Worm (Caenorhabditis elegans) whole organism, L1 larva: ENCODE results near the gene D1044.1.

Source experiments
- C34B4.2 ChIP-seq: sonication (generic microtip); optimal IDR thresholded peaks from 2 replicates; lab custom pipeline; 2017; ENCODE audit warnings: mild to moderate bottlenecking, missing genetic modification characterization, missing compliant biosample characterization
- Y116A8C.19 ChIP-seq: sonication (generic microtip); optimal IDR thresholded peaks from 2 replicates; lab custom pipeline; 2016; ENCODE audit warnings: missing compliant biosample characterization, missing genetic modification characterization, borderline replicate concordance
- aly-2 ChIP-seq: fragments of 150-350 bp; optimal IDR thresholded peaks from 2 replicates; lab custom pipeline; 2014; ENCODE audit warnings: missing biosample characterization, missing genetic modification characterization
- blmp-1 ChIP-seq: fragments of 150-350 bp; optimal IDR thresholded peaks from 2 replicates; lab custom pipeline; 2014; ENCODE audit warnings: missing biosample characterization, missing genetic modification characterization
- ceh-90 ChIP-seq: sonication (generic microtip); optimal IDR thresholded peaks from 2 replicates; lab custom pipeline; 2016; ENCODE audit warnings: missing genetic modification characterization, missing compliant biosample characterization
- ces-1 ChIP-seq: fragments of 150-350 bp; optimal IDR thresholded peaks from 2 replicates; lab custom pipeline; 2014; ENCODE audit warnings: missing biosample characterization, missing genetic modification reagents, missing genetic modification characterization
- dpl-1 ChIP-seq, 3 experiments: fragments of 150-350 bp in 2 of 3; sonication (generic microtip) in 1 of 3; optimal IDR thresholded peaks; 2 replicates each; lab custom pipeline; 2014 to 2017; ENCODE audit warnings: missing biosample characterization in 3 of 3, missing genetic modification characterization in 3 of 3, missing genetic modification reagents in 3 of 3
- efl-1 ChIP-seq, 4 experiments: fragments of 150-350 bp; optimal IDR thresholded peaks in 3 of 4; peaks in 1 of 4; 1 replicate in 1 of 4; 2 replicates in 3 of 4; lab custom pipeline; 2014; ENCODE audit warnings: missing biosample characterization in 2 of 4, missing genetic modification characterization in 2 of 4, missing genetic modification reagents in 2 of 4
- efl-3 ChIP-seq: fragments of 200-800 bp; sonication (Bioruptor generic); optimal IDR thresholded peaks from 2 replicates; lab custom pipeline; 2018; ENCODE audit warnings: mild to moderate bottlenecking, missing genetic modification characterization, missing compliant biosample characterization
- elt-3 ChIP-seq, 6 experiments: fragments of 150-350 bp in 1 of 6; sonication (generic microtip); optimal IDR thresholded peaks; 2 replicates each; lab custom pipeline; 2017 to 2018; ENCODE audit warnings: missing biosample characterization in 6 of 6, missing genetic modification characterization in 6 of 6, inconsistent platforms in 1 of 6
- fkh-10 ChIP-seq: sonication (generic microtip); optimal IDR thresholded peaks from 2 replicates; lab custom pipeline; 2017; ENCODE audit warnings: missing biosample characterization, missing genetic modification reagents, missing genetic modification characterization
- fkh-4 ChIP-seq: sonication (generic microtip); optimal IDR thresholded peaks from 2 replicates; lab custom pipeline; 2016; ENCODE audit warnings: missing compliant biosample characterization, missing genetic modification characterization, borderline replicate concordance
- fos-1 ChIP-seq: fragments of 150-350 bp; optimal IDR thresholded peaks from 2 replicates; lab custom pipeline; 2014; ENCODE audit warnings: missing biosample characterization, missing genetic modification characterization
- hlh-4 ChIP-seq: sonication (generic microtip); optimal IDR thresholded peaks from 2 replicates; lab custom pipeline; 2016; ENCODE audit warnings: mild to moderate bottlenecking, missing genetic modification characterization, missing compliant biosample characterization
- lin-14 ChIP-seq: fragments of 200-800 bp; sonication (Bioruptor generic); optimal IDR thresholded peaks from 2 replicates; lab custom pipeline; 2018; ENCODE audit warnings: mild to moderate bottlenecking, missing genetic modification characterization, moderate library complexity, missing compliant biosample characterization
- lin-35 ChIP-seq, 2 experiments: fragments of 150-350 bp; optimal IDR thresholded peaks; 2 replicates each; lab custom pipeline; 2014; ENCODE audit warnings: missing biosample characterization in 2 of 2, missing genetic modification characterization in 2 of 2, missing genetic modification reagents in 2 of 2
- lir-3 ChIP-seq: sonication (generic microtip); optimal IDR thresholded peaks from 2 replicates; lab custom pipeline; 2016; ENCODE audit warnings: mild to moderate bottlenecking, missing genetic modification characterization, moderate library complexity, missing compliant biosample characterization; ENCODE audit not compliant: poor library complexity
- lsy-2 ChIP-seq, 2 experiments: fragments of 150-350 bp; optimal IDR thresholded peaks; 2 replicates each; lab custom pipeline; 2014; ENCODE audit warnings: missing biosample characterization in 2 of 2, missing genetic modification characterization in 2 of 2
- mdl-1 ChIP-seq, 2 experiments: fragments of 150-350 bp; optimal IDR thresholded peaks; 2 replicates each; lab custom pipeline; 2014 to 2017; ENCODE audit warnings: missing biosample characterization in 2 of 2, missing genetic modification characterization in 2 of 2, inconsistent platforms in 1 of 2
- nhr-11 ChIP-seq: fragments of 150-350 bp; optimal IDR thresholded peaks from 2 replicates; lab custom pipeline; 2014; ENCODE audit warnings: missing biosample characterization, missing genetic modification characterization
- nhr-20 ChIP-seq: sonication (generic microtip); optimal IDR thresholded peaks from 2 replicates; lab custom pipeline; 2016; ENCODE audit warnings: mild to moderate bottlenecking, missing genetic modification characterization, missing compliant biosample characterization
- nhr-237 ChIP-seq: fragments of 150-350 bp; optimal IDR thresholded peaks from 2 replicates; lab custom pipeline; 2014; ENCODE audit warnings: missing biosample characterization, missing genetic modification characterization
- nhr-77 ChIP-seq: fragments of 150-350 bp; optimal IDR thresholded peaks from 2 replicates; lab custom pipeline; 2014; ENCODE audit warnings: missing biosample characterization, missing genetic modification characterization
- nhr-84 ChIP-seq: sonication (generic microtip); optimal IDR thresholded peaks from 2 replicates; lab custom pipeline; 2017; ENCODE audit warnings: missing biosample characterization, missing genetic modification characterization
- nhr-85 ChIP-seq: sonication (generic microtip); peaks from one replicate; lab custom pipeline; 2016; ENCODE audit warnings: missing genetic modification characterization, inconsistent platforms, missing compliant biosample characterization
- pax-3 ChIP-seq: fragments of 200-800 bp; sonication (Bioruptor generic); optimal IDR thresholded peaks from 2 replicates; lab custom pipeline; 2018; ENCODE audit warnings: mild to moderate bottlenecking, missing genetic modification characterization, moderate library complexity, missing compliant biosample characterization
- skn-1 ChIP-seq: fragments of 150-350 bp; optimal IDR thresholded peaks from 2 replicates; lab custom pipeline; 2014; ENCODE audit warnings: missing biosample characterization, missing genetic modification characterization
- snpc-4 ChIP-seq: fragments of 150-350 bp; optimal IDR thresholded peaks from 2 replicates; lab custom pipeline; 2014; ENCODE audit warnings: missing biosample characterization, missing genetic modification characterization
- snu-23 ChIP-seq: sonication (generic microtip); optimal IDR thresholded peaks from 2 replicates; lab custom pipeline; 2016; ENCODE audit warnings: missing genetic modification characterization, missing compliant biosample characterization
- sup-37 ChIP-seq: fragments of 200-800 bp; sonication (Bioruptor generic); optimal IDR thresholded peaks from 2 replicates; lab custom pipeline; 2018; ENCODE audit warnings: mild to moderate bottlenecking, missing genetic modification characterization, missing compliant biosample characterization
- tbx-2 ChIP-seq: sonication (generic microtip); optimal IDR thresholded peaks from 2 replicates; lab custom pipeline; 2016; ENCODE audit warnings: missing genetic modification characterization, missing compliant biosample characterization
- unc-62 ChIP-seq: fragments of 150-350 bp; optimal IDR thresholded peaks from 2 replicates; lab custom pipeline; 2014; ENCODE audit warnings: missing biosample characterization, missing genetic modification reagents, missing genetic modification characterization
- unc-86 ChIP-seq: sonication (generic microtip); optimal IDR thresholded peaks from 2 replicates; lab custom pipeline; 2016; ENCODE audit warnings: missing genetic modification characterization, missing compliant biosample characterization
- ztf-11 ChIP-seq, 2 experiments: sonication (generic microtip); optimal IDR thresholded peaks; 2 replicates each; lab custom pipeline; 2016 to 2017; ENCODE audit warnings: missing genetic modification characterization in 2 of 2, missing biosample characterization in 1 of 2, missing compliant biosample characterization in 1 of 2

D1044.1 gene

DNA sequence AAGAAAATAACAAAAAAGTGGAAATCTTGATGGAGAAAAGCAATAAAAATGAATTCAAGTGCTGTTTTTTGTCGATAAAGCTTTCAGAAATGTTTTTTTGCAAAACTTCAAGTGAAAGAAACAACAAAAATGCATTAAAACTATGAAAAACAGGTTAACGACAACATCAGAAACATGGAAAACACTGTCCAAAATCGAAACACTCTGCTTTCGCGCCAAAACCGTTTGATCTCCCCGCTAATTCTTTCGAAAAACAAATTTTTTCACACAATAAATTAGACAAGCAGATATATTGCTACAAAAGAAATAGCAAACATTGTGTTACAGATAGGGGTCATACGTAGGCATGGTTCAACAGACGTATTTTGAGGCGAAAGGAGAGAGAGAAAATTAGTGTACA lies 2.3 kb upstream of the D1044.1 start:
- TF ChIP-seq Y116A8C.19 (tag; lab: Kevin White, UChicago) (no peak), C34B4.2 (no peak), blmp-1 (tag; lab: Kevin White, UChicago) (peak; percentile 24), fkh-4 (tag; lab: Kevin White, UChicago) (no peak), dpl-1 (GFP tag; optimal IDR thresholded peaks at IDR 0.05; lab: Kevin White, UChicago) (peak in 2 of 3 experiments; percentile 5 to 7), sup-37 (GFP tag; lab: Kevin White, UChicago) (no peak), mdl-1 (tag; optimal IDR thresholded peaks at IDR 0.05; lab: Kevin White, UChicago) (no peak), ztf-11 (tag; optimal IDR thresholded peaks at IDR 0.05; lab: Kevin White, UChicago) (no peak)

DNA sequence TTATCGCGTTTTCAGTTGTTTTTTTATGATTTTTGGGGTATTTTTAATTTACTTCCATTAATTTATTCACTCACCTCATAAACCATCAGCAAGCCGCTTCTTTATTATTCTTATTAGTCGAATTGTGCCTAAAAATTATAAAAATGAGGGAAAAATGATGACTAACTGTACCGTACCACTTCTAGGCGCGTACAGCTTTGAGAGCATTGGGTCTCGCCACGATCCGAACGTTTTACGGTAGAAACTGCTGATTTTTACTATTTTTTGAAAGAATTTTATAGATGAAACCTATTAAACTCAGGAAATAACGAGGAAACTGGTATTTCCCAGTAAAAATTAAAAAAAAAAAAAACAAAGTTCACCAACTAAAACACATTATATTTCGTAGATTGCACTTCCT lies 1.0 kb upstream of the D1044.1 start, which contains the start of gene D1044.6:
Gene D1044.6 (minus strand): TSS at position 128 of the 400 bp plus-strand sequence.
- TF ChIP-seq hlh-4 (tag; lab: Kevin White, UChicago) (no peak), pax-3 (no peak), dpl-1 (GFP tag; optimal IDR thresholded peaks at IDR 0.05; lab: Kevin White, UChicago) (no peak), lin-35 (GFP tag; optimal IDR thresholded peaks at IDR 0.05; lab: Kevin White, UChicago) (no peak), ces-1 (GFP tag; lab: Kevin White, UChicago) (no peak), unc-86 (no peak), blmp-1 (tag; lab: Kevin White, UChicago) (no peak), nhr-77 (tag; lab: Kevin White, UChicago) (no peak), nhr-11 (tag; lab: Kevin White, UChicago) (no peak), fkh-10 (GFP tag; lab: Kevin White, UChicago) (no peak), efl-3 (GFP tag; lab: Kevin White, UChicago) (no peak), skn-1 (tag; lab: Kevin White, UChicago) (no peak), nhr-84 (tag; lab: Kevin White, UChicago) (no peak), ztf-11 (tag; optimal IDR thresholded peaks at IDR 0.05; lab: Kevin White, UChicago) (no peak)

DNA sequence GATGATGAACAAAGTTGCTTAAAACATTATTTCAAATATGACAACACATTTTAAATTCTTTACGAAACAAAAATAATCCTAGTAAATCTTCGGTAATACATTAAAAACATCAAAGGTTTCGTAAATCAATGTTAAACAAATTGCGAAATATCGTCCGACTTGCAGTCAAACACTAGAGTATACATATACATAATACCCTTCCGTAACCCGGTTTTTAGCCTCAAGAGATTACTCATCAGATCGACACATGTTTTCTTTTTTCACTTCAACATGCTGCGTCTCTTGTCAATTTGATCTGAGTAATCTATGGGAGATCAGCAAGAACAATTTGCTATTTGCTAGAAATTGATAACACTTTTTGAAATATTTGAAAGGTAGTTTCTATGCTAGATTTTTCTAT lies 2.2 kb downstream of the D1044.1 start:
- peak; percentile 25 for TF ChIP-seq snu-23 (GFP tag; lab: Kevin White, UChicago)
- peak; percentile 23 for TF ChIP-seq blmp-1 (tag; lab: Kevin White, UChicago)
- peak; percentile 29 for TF ChIP-seq skn-1 (tag; lab: Kevin White, UChicago)
- TF ChIP-seq nhr-20 (tag; lab: Kevin White, UChicago) = peak; percentile 42
- TF ChIP-seq dpl-1 (GFP tag; optimal IDR thresholded peaks at IDR 0.05; lab: Kevin White, UChicago) = peak in 1 of 3 experiments; percentile 9
- TF ChIP-seq fkh-10 (GFP tag; lab: Kevin White, UChicago) = no peak
- TF ChIP-seq unc-62 (GFP tag; lab: Kevin White, UChicago) = no peak
- no peak for TF ChIP-seq nhr-237
- no peak for TF ChIP-seq ceh-90 (tag; lab: Kevin White, UChicago)
- TF ChIP-seq lir-3 = no peak
- TF ChIP-seq fos-1 (tag; lab: Kevin White, UChicago) = peak; percentile 30
- TF ChIP-seq lin-14 = peak; percentile 22
- no peak for TF ChIP-seq efl-1 (optimal IDR thresholded peaks at IDR 0.05; lab: Kevin White, UChicago)
- peak in 1 of 2 experiments; percentile 1 for TF ChIP-seq efl-1 (GFP tag; optimal IDR thresholded peaks at IDR 0.05 in 1 of 2; lab: Kevin White, UChicago)
- TF ChIP-seq elt-3 (tag; optimal IDR thresholded peaks at IDR 0.05; lab: Kevin White, UChicago) = peak in 1 of 6 experiments; percentile 55
- TF ChIP-seq lsy-2 (tag; optimal IDR thresholded peaks at IDR 0.05; lab: Kevin White, UChicago) = peak in 1 of 2 experiments; percentile 13

ce11 chrIII:5546730-5547129 lies 2.6 kb downstream of the D1044.1 start, which contains the start of gene F09F7.5:
F09F7.5 (plus strand) TSS chrIII:5546987.
- TF ChIP-seq efl-1 (optimal IDR thresholded peaks at IDR 0.05; lab: Kevin White, UChicago) (no peak), efl-1 (GFP tag; optimal IDR thresholded peaks at IDR 0.05 in 1 of 2; lab: Kevin White, UChicago) (peak in 1 of 2 experiments; percentile 56), aly-2 (no peak), nhr-85 (tag; lab: Kevin White, UChicago) (peak; percentile 45), snpc-4 (tag; lab: Kevin White, UChicago) (no peak), tbx-2 (no peak)
